Worm (Caenorhabditis elegans): ENCODE results near the gene C47E8.9.

Gene C47E8.9

DNA sequence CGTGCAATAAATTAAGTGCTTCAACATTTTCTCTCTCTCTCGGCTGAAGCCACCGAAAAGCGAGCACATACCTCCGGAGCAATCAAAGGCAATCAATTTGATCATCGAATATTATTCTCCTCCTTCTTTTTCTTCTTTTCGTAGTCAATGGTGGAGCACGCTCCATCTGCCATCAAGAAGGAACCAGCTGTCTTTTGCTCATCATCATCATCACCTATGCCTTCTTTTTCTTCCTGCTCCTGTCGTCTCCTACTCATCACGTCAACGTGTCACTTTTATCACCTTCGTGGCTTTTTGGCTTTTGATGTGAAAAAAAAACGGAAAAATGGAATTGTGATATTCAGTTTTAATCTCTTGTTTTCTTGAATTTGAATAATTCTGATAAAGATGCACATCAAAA, 37.4 kb upstream of the C47E8.9 start:
- TF ChIP-seq spr-3 (GFP tag; optimal IDR thresholded peaks at IDR 0.05) = no peak
- TF ChIP-seq unc-62 (GFP tag; optimal IDR thresholded peaks at IDR 0.05 in 1 of 2) = peak in 1 of 2 experiments; percentile 60
- TF ChIP-seq unc-62 (tag; optimal IDR thresholded peaks at IDR 0.05) = no peak
- peak; percentile 50; the same call in 1 of the 2 replicates for TF ChIP-seq ceh-20 (GFP tag; IDR thresholded peaks at IDR 0.05)

DNA sequence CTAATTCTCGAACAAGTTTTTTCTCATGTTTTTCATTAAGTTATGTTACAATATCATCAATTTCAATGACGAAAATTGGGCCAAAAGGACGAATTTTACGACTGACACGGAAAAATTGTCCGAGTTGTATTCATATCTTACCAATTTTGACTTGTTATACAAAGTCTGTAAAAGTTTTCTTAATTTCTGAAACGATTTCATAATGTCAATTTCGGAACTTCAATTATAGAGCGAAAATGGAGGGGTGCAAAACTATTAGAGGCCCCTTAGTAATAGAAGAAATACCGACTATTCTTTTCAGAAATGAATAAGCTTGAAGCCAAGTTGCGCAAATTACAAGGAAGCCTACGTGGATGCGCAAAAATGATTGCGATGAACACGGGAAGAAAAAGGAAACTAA, 31.5 kb upstream of the C47E8.9 start, which contains the start of gene F43D2.3:
Gene F43D2.3, plus strand, starts transcription at position 301 of the 400 bp plus-strand sequence.
- TF ChIP-seq unc-130 (GFP tag; optimal IDR thresholded peaks at IDR 0.05) = no peak
- TF ChIP-seq hlh-30 (tag; optimal IDR thresholded peaks at IDR 0.05; ENCODE audit: insufficient read depth) = no peak
- TF ChIP-seq ztf-7 (tag; optimal IDR thresholded peaks at IDR 0.05) = no peak
- no peak for TF ChIP-seq fos-1 (tag; optimal IDR thresholded peaks at IDR 0.05)
- no peak for TF ChIP-seq lin-38 (GFP tag; IDR thresholded peaks at IDR 0.05)
- TF ChIP-seq attf-4 (tag; optimal IDR thresholded peaks at IDR 0.05) = no peak
- no peak for TF ChIP-seq pqm-1 (tag; optimal IDR thresholded peaks at IDR 0.05)
- TF ChIP-seq F26F4.8 (GFP tag; conservative IDR thresholded peaks at IDR 0.05) = no peak
- no peak for TF ChIP-seq dpl-1 (GFP tag; optimal IDR thresholded peaks at IDR 0.05)
- no peak for TF ChIP-seq snpc-1.2 (GFP tag; IDR thresholded peaks at IDR 0.05)
- TF ChIP-seq Y5F2A.4 (GFP tag; optimal IDR thresholded peaks at IDR 0.05) = no peak
- no peak for TF ChIP-seq mdl-1 (tag; optimal IDR thresholded peaks at IDR 0.05)
- no peak for TF ChIP-seq egl-27 (tag; optimal IDR thresholded peaks at IDR 0.05)

DNA sequence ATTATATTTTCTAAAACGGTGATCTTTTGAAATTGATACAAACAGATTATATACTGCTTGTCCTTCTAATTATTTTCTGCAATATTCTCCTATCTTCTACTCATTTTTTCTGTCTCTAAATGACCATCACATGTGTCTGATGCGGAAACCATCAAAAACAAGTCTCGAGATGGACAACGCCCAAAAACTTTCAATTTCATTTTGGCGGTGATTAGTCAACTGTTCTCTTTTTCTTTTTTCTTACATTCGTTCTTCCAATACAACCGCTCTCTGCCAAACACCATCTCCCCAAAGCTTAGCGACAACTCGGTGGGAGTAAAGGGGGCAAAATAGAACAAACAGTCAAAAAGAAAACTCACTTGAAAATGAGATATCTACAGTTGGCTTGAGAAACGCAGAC, 29.8 kb upstream of the C47E8.9 start:
- TF ChIP-seq nhr-28 (tag; optimal IDR thresholded peaks at IDR 0.05) (peak; percentile 30), hmg-1.1 (GFP tag; IDR thresholded peaks at IDR 0.05) (no peak), unc-62 (GFP tag; optimal IDR thresholded peaks at IDR 0.05 in 1 of 2) (peak in 1 of 2 experiments; percentile 60), unc-62 (tag; optimal IDR thresholded peaks at IDR 0.05) (no peak), dmd-6 (GFP tag; IDR thresholded peaks at IDR 0.05) (peak; percentile 17; the same call in 1 of the 2 replicates), nhr-77 (tag; optimal IDR thresholded peaks at IDR 0.05) (no peak), ztf-7 (tag; optimal IDR thresholded peaks at IDR 0.05) (no peak), mxl-3 (GFP tag; optimal IDR thresholded peaks at IDR 0.05) (peak; percentile 39), ZK546.5 (tag; optimal IDR thresholded peaks at IDR 0.05) (no peak), spr-1 (tag; optimal IDR thresholded peaks at IDR 0.05) (no peak), mxl-2 (GFP tag; conservative IDR thresholded peaks at IDR 0.05) (no peak), mdl-1 (tag; optimal IDR thresholded peaks at IDR 0.05) (peak in 1 of 2 experiments; percentile 29), hlh-30 (tag; optimal IDR thresholded peaks at IDR 0.05; ENCODE audit: insufficient read depth) (peak; percentile 43)

DNA sequence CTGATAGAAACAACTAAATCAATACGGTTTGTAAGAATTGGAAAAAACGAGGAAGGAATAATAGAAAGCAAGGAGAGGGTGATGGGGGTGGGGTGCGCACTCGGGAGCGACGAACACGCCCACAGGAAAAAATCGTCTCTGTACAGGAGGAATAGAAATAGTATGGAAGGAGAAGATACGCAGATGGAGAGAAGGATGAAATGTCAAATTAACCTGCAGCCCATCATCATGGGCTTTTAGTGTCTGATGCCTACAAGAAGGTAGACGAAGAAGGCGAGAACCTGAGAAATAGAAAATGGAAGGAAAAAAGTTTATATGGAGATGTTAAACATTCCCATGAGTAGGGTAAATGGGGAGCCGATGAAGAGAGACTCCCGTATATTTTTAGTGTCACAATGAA, 28.0 kb upstream of the C47E8.9 start, which contains the start of gene F43D2.6:
Gene F43D2.6, minus strand, starts transcription at position 62 of the 400 bp plus-strand sequence.
- TF ChIP-seq ctbp-1 (GFP tag; IDR thresholded peaks at IDR 0.05) = no peak
- TF ChIP-seq mdl-1 (tag; optimal IDR thresholded peaks at IDR 0.05) = no peak
- TF ChIP-seq dmd-8 (GFP tag; IDR thresholded peaks at IDR 0.05) = no peak
- TF ChIP-seq F37D6.2 (tag; optimal IDR thresholded peaks at IDR 0.05) = no peak

DNA sequence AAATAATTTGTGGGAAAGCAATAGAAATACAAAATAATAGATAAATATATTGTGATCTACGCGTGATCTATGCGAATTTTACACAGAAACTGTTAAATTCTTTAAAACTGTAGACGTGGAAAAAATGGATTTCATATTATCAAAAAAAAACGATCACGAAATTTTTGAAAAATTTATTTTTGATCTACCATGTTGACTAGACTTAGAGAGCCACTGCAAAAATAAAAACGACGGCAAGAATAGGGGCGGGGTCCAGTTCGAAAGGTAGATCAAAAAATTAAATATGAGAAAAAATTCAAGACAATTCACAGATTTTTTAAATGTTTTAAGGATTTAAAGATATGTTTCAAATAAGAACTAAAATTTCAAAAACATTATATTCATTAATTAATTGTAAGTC, 25.0 kb upstream of the C47E8.9 start:
- TF ChIP-seq ceh-82 (tag; optimal IDR thresholded peaks at IDR 0.05) (no peak), F49E8.2 (tag; optimal IDR thresholded peaks at IDR 0.05; ENCODE audit: borderline replicate concordance) (no peak), mdl-1 (tag; optimal IDR thresholded peaks at IDR 0.05) (no peak), F10B5.3 (tag; optimal IDR thresholded peaks at IDR 0.05) (no peak), lin-29 (GFP tag; IDR thresholded peaks at IDR 0.05) (no peak), snpc-1.2 (GFP tag; IDR thresholded peaks at IDR 0.05) (no peak), lin-1 (GFP tag; IDR thresholded peaks at IDR 0.05) (no peak), hmg-1.1 (GFP tag; IDR thresholded peaks at IDR 0.05) (no peak), arid-1 (GFP tag; conservative IDR thresholded peaks at IDR 0.05) (no peak), lsy-2 (tag; optimal IDR thresholded peaks at IDR 0.05) (no peak), pqm-1 (tag; optimal IDR thresholded peaks at IDR 0.05) (no peak)

Data from whole organism, L4 larva.